Worm (Caenorhabditis elegans) whole organism, young adult: ENCODE measurements around the gene C25F9.6.

Experiments
- B0019.2 ChIP-seq: fragments of 200-800 bp; sonication (Bioruptor generic); conservative IDR thresholded peaks from 2 replicates; pipeline ENCODE4 v1.3.6; 2022; ENCODE audit warnings: missing genetic modification reagents, missing genetic modification characterization, missing compliant biosample characterization
- Y56A3A.18 ChIP-seq: fragments of 200-800 bp; sonication (Bioruptor generic); IDR thresholded peaks from 2 replicates; pipeline ENCODE4 v1.3.6; 2022; ENCODE audit warnings: missing genetic modification reagents, missing genetic modification characterization, missing compliant biosample characterization
- ceh-91 ChIP-seq: fragments of 200-800 bp; sonication (Bioruptor generic); IDR thresholded peaks from 2 replicates; pipeline ENCODE4 v1.3.6; 2022; ENCODE audit warnings: missing genetic modification reagents, missing genetic modification characterization, missing compliant biosample characterization
- dpff-1 ChIP-seq: sonication (generic microtip); optimal IDR thresholded peaks from 2 replicates; lab custom pipeline; 2017; ENCODE audit warnings: mild to moderate bottlenecking, missing genetic modification characterization, missing compliant biosample characterization
- nhr-80 ChIP-seq: sonication (generic microtip); optimal IDR thresholded peaks from 2 replicates; lab custom pipeline; 2016; ENCODE audit warnings: missing genetic modification characterization, missing compliant biosample characterization
- pha-4 ChIP-seq: fragments of 150-350 bp; sonication (generic microtip); optimal IDR thresholded peaks from 2 replicates; lab custom pipeline; 2014; ENCODE audit warnings: missing biosample characterization, missing genetic modification reagents, missing genetic modification characterization
- rec-8 ChIP-seq, 2 experiments: sonication (generic microtip); optimal IDR thresholded peaks; 2 replicates each; lab custom pipeline; 2016; ENCODE audit warnings: mild to moderate bottlenecking in 2 of 2, missing genetic modification characterization in 2 of 2, missing genetic modification reagents in 2 of 2, missing genotype in 2 of 2, missing biosample characterization in 1 of 2, missing compliant biosample characterization in 1 of 2, moderate library complexity in 1 of 2
- sdz-38 ChIP-seq: sonication (generic microtip); optimal IDR thresholded peaks from 2 replicates; lab custom pipeline; 2016; ENCODE audit warnings: missing genotype, missing genetic modification characterization, missing compliant biosample characterization
- ztf-26 ChIP-seq: sonication (generic microtip); optimal IDR thresholded peaks from 2 replicates; lab custom pipeline; 2017; ENCODE audit warnings: missing genetic modification characterization, missing compliant biosample characterization

ce11 chrV:19436307-19436706, 31.2 kb upstream of the C25F9.6 start, which contains the start of gene C25F9.14:
- no peak for TF ChIP-seq ztf-26 (tag; lab: Kevin White, UChicago)
- no peak for TF ChIP-seq dpff-1
- TF ChIP-seq ceh-91 (GFP tag; lab: Robert Waterston, UW), result no peak
- TF ChIP-seq Y56A3A.18 (GFP tag; lab: Robert Waterston, UW), result no peak
- no peak for TF ChIP-seq rec-8 (tag; optimal IDR thresholded peaks at IDR 0.05; lab: Kevin White, UChicago)
- TF ChIP-seq nhr-80 (tag; lab: Kevin White, UChicago), result peak; percentile 51
- no peak for TF ChIP-seq B0019.2
- TF ChIP-seq pha-4 (tag; lab: Kevin White, UChicago), result no peak
- no peak for TF ChIP-seq sdz-38 (tag; lab: Kevin White, UChicago)
